Fruit fly (Drosophila melanogaster): ENCODE measurements around the gene Slbp.

Gene Slbp

DNA sequence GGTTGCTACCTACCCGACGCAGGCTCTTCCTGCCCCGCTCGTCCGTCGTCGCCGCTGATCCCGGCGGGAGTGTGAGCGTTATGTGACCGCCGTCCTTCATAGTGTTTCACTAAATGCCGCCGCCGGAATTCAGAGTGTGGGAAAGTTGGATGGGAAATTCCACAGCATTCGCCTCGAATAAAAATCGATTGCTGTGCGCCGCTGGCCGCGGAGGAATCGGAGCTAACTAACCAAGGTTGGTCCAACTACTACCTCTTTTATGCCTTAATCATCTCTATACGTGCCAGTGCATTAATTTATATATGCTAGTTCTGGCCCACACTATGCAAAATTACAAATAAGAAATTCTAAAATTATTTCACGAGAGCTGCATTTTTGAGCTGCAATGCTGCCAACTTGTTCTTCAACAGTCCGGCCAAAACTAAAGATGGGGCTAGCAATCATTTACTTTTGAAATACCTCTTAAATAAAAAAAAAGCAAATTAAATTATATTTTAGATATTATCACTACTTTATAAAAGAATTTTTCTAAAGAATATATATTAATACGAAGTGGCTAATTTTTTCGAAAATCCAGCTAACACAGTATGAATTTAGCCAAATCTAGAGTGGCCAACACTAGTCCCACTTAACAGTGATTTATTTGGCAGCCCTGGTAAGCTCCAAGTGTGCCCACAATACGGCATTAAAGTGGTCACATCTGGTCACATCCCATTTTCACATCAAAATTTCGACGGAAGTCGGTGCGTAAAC, 40.5 kb downstream of the Slbp start, which contains the start of the genes alpha-Man-Ib and Pdhb (continued):
- TF ChIP-seq CG8359 (GFP tag; optimal IDR thresholded peaks at IDR 0.05; ENCODE audit: borderline replicate concordance) = no peak
- peak; percentile 19 for TF ChIP-seq CHES-1-like (GFP tag; optimal IDR thresholded peaks at IDR 0.05)
- peak; percentile 78 for TF ChIP-seq CG6272 (GFP tag; IDR thresholded peaks at IDR 0.05)
- no peak for TF ChIP-seq btn (GFP tag; optimal IDR thresholded peaks at IDR 0.05)
- no peak for TF ChIP-seq mirr (GFP tag; optimal IDR thresholded peaks at IDR 0.05)
- no peak; the same call in 1 of the 2 replicates for TF ChIP-seq CG31441 (GFP tag; IDR thresholded peaks at IDR 0.05)
- TF ChIP-seq TFAM (GFP tag; optimal IDR thresholded peaks at IDR 0.05) = no peak
- peak; percentile 83; the same call in 1 of the 2 replicates for TF ChIP-seq sob (GFP tag; IDR thresholded peaks at IDR 0.05)
- TF ChIP-seq dmrt99B (tag; optimal IDR thresholded peaks at IDR 0.05) = no peak
- TF ChIP-seq CG34224 (GFP tag; IDR thresholded peaks at IDR 0.05; ENCODE audit: partially characterized antibody) = no peak
- TF ChIP-seq cg (GFP tag; optimal IDR thresholded peaks at IDR 0.05) = no peak
- TF ChIP-seq B-H2 (GFP tag; optimal IDR thresholded peaks at IDR 0.05) = peak; percentile 82
- TF ChIP-seq zen2 (GFP tag; IDR thresholded peaks at IDR 0.05; ENCODE audit: partially characterized antibody) = no peak
- peak; percentile 71 for TF ChIP-seq CG18619 (GFP tag; optimal IDR thresholded peaks at IDR 0.05)
- no peak for TF ChIP-seq Dfd (GFP tag; optimal IDR thresholded peaks at IDR 0.05)
- peak; percentile 57; the same call in 1 of the 2 replicates for TF ChIP-seq Atf6 (GFP tag; IDR thresholded peaks at IDR 0.05)
- peak; percentile 68 for TF ChIP-seq CG30431 (GFP tag; optimal IDR thresholded peaks at IDR 0.05)
- TF ChIP-seq ac (GFP tag; optimal IDR thresholded peaks at IDR 0.05) = no peak
- TF ChIP-seq CG6854 (GFP tag; optimal IDR thresholded peaks at IDR 0.05) = no peak
- TF ChIP-seq tna (GFP tag; IDR thresholded peaks at IDR 0.05; ENCODE audit: partially characterized antibody) = no peak
- TF ChIP-seq eve (GFP tag; optimal IDR thresholded peaks at IDR 0.05) = no peak
- TF ChIP-seq CG8388 (GFP tag; optimal IDR thresholded peaks at IDR 0.05) = peak; percentile 67
- TF ChIP-seq CoRest (tag; optimal IDR thresholded peaks at IDR 0.05) = peak; percentile 92
- peak; percentile 82 for TF ChIP-seq lmd (GFP tag; IDR thresholded peaks at IDR 0.05)
- peak; percentile 29 for TF ChIP-seq shn (GFP tag; optimal IDR thresholded peaks at IDR 0.05)
- TF ChIP-seq ftz-f1 (GFP tag; optimal IDR thresholded peaks at IDR 0.05) = no peak
- peak; percentile 45 for TF ChIP-seq CrebB (tag; optimal IDR thresholded peaks at IDR 0.05)
- TF ChIP-seq Abd-B (GFP tag; optimal IDR thresholded peaks at IDR 0.05) = peak; percentile 94
- peak; percentile 23; the same call in 1 of the 3 replicates for TF ChIP-seq ci (GFP tag; IDR thresholded peaks at IDR 0.05)
- TF ChIP-seq nom (GFP tag; optimal IDR thresholded peaks at IDR 0.05) = peak; percentile 45
- peak; percentile 39 for TF ChIP-seq CG18011 (GFP tag; optimal IDR thresholded peaks at IDR 0.05)
- TF ChIP-seq D19B (GFP tag; optimal IDR thresholded peaks at IDR 0.05) = peak; percentile 50
- peak; percentile 80 for TF ChIP-seq CG17829 (tag; optimal IDR thresholded peaks at IDR 0.05)
- peak; percentile 73 for TF ChIP-seq twi (tag; optimal IDR thresholded peaks at IDR 0.05)
- peak; percentile 87 for TF ChIP-seq vvl (GFP tag; IDR thresholded peaks at IDR 0.05)
- TF ChIP-seq HLH4C (GFP tag; IDR thresholded peaks at IDR 0.05; ENCODE audit: partially characterized antibody) = no peak
- peak; percentile 11 for TF ChIP-seq pfk (GFP tag; optimal IDR thresholded peaks at IDR 0.05)
- no peak for TF ChIP-seq Eip74EF (GFP tag; optimal IDR thresholded peaks at IDR 0.05)
- TF ChIP-seq CG10979 (tag; optimal IDR thresholded peaks at IDR 0.05) = peak; percentile 67
- TF ChIP-seq nerfin-2 (GFP tag; IDR thresholded peaks at IDR 0.05; ENCODE audit: partially characterized antibody) = no peak
- no peak for TF ChIP-seq p53 (GFP tag; optimal IDR thresholded peaks at IDR 0.05)
- TF ChIP-seq CG10565 (GFP tag; optimal IDR thresholded peaks at IDR 0.05) = no peak
- peak; percentile 67 for TF ChIP-seq croc (GFP tag; conservative IDR thresholded peaks at IDR 0.05)
- TF ChIP-seq crc (GFP tag; optimal IDR thresholded peaks at IDR 0.05) = no peak
- TF ChIP-seq CG3163 (GFP tag; optimal IDR thresholded peaks at IDR 0.05) = no peak
- peak; percentile 69 for TF ChIP-seq ewg (GFP tag; optimal IDR thresholded peaks at IDR 0.05)
- TF ChIP-seq chif (GFP tag; optimal IDR thresholded peaks at IDR 0.05) = peak; percentile 41 to 49
- peak; percentile 59 for TF ChIP-seq CG9876 (GFP tag; optimal IDR thresholded peaks at IDR 0.05)

Data from whole organism, embryonic.